Fruit fly (Drosophila melanogaster) whole organism, adult: ENCODE data around the gene CG1113.

ENCODE experiments used
- CG11617 ChIP-seq: fragments of 200-800 bp; sonication (Bioruptor generic); optimal IDR thresholded peaks from 2 replicates; lab custom pipeline; 2017; ENCODE audit warnings: mild to moderate bottlenecking, missing biosample characterization, missing genetic modification reagents, missing genetic modification characterization
- CG12768 ChIP-seq: fragments of 200-800 bp; sonication (Bioruptor generic); optimal IDR thresholded peaks from 2 replicates; lab custom pipeline; 2017; ENCODE audit warnings: missing biosample characterization, missing genetic modification characterization, mild to moderate bottlenecking, moderate library complexity, missing genetic modification reagents
- CG14711 ChIP-seq: fragments of 200-800 bp; sonication (Bioruptor generic); optimal IDR thresholded peaks from 2 replicates; lab custom pipeline; 2018; ENCODE audit warnings: missing biosample characterization, mild to moderate bottlenecking, missing genetic modification characterization, moderate library complexity
- CG1620 ChIP-seq: fragments of 200-800 bp; sonication (Bioruptor generic); optimal IDR thresholded peaks from 2 replicates; lab custom pipeline; 2016; ENCODE audit warnings: missing biosample characterization, missing genetic modification characterization
- CG33017 ChIP-seq: fragments of 200-800 bp; sonication (Bioruptor generic); optimal IDR thresholded peaks from 2 replicates; lab custom pipeline; 2018; ENCODE audit warnings: missing biosample characterization, mild to moderate bottlenecking, missing genetic modification characterization, moderate library complexity
- CG5204 ChIP-seq: fragments of 200-800 bp; sonication (Bioruptor generic); optimal IDR thresholded peaks from 2 replicates; lab custom pipeline; 2016; ENCODE audit warnings: missing biosample characterization, missing genetic modification characterization
- CG7045 ChIP-seq: fragments of 200-800 bp; sonication (Bioruptor generic); optimal IDR thresholded peaks from 2 replicates; lab custom pipeline; 2017; ENCODE audit warnings: missing biosample characterization, mild to moderate bottlenecking, missing genetic modification characterization
- CG7101 ChIP-seq: fragments of 200-800 bp; sonication (Bioruptor generic); optimal IDR thresholded peaks from 2 replicates; lab custom pipeline; 2018; ENCODE audit warnings: missing biosample characterization, mild to moderate bottlenecking, missing genetic modification characterization, moderate library complexity
- Clk ChIP-seq: fragments of 200-800 bp; sonication (Bioruptor generic); optimal IDR thresholded peaks from 2 replicates; lab custom pipeline; 2017; ENCODE audit warnings: missing biosample characterization, missing genetic modification characterization
- Crg-1 ChIP-seq: fragments of 200-800 bp; sonication (Bioruptor generic); optimal IDR thresholded peaks from 2 replicates; lab custom pipeline; 2016; ENCODE audit warnings: missing biosample characterization, missing genetic modification characterization
- Hr96 ChIP-seq: fragments of 200-800 bp; sonication (Bioruptor generic); optimal IDR thresholded peaks from 2 replicates; lab custom pipeline; 2016; ENCODE audit warnings: missing biosample characterization, missing genetic modification characterization
- Mnt ChIP-seq: fragments of 200-800 bp; sonication (Bioruptor generic); optimal IDR thresholded peaks from 2 replicates; lab custom pipeline; 2016; ENCODE audit warnings: missing biosample characterization, mild to moderate bottlenecking, missing genetic modification characterization
- bab1 ChIP-seq: fragments of 200-800 bp; sonication (Bioruptor generic); optimal IDR thresholded peaks from 3 replicates; lab custom pipeline; 2019; ENCODE audit warnings: missing biosample characterization, mild to moderate bottlenecking, missing genetic modification characterization, moderate library complexity
- cic ChIP-seq: fragments of 200-800 bp; sonication (Bioruptor generic); optimal IDR thresholded peaks from 2 replicates; lab custom pipeline; 2017; ENCODE audit warnings: missing biosample characterization, mild to moderate bottlenecking, missing genetic modification characterization, moderate library complexity
- cnc ChIP-seq, 2 experiments: fragments of >200 bp; optimal IDR thresholded peaks; 2 replicates each; lab custom pipeline; 2017
- kay ChIP-seq: fragments of 200-800 bp; sonication (Bioruptor generic); peaks from one replicate; lab custom pipeline; 2016; ENCODE audit warnings: missing biosample characterization, missing genetic modification characterization, borderline replicate concordance
- ovo ChIP-seq: fragments of 200-800 bp; sonication (Bioruptor generic); optimal IDR thresholded peaks from 2 replicates; lab custom pipeline; 2016; ENCODE audit warnings: missing biosample characterization, missing genetic modification characterization
- pad ChIP-seq: fragments of 200-800 bp; sonication (Bioruptor generic); optimal IDR thresholded peaks from 3 replicates; lab custom pipeline; 2017; ENCODE audit warnings: missing biosample characterization, missing genetic modification characterization, mild to moderate bottlenecking, moderate library complexity, missing genetic modification reagents
- tj ChIP-seq: fragments of 200-800 bp; sonication (Bioruptor generic); optimal IDR thresholded peaks from 3 replicates; lab custom pipeline; 2017; ENCODE audit warnings: missing biosample characterization, mild to moderate bottlenecking, missing genetic modification characterization, moderate library complexity
- toe ChIP-seq: fragments of 200-800 bp; sonication (Bioruptor generic); optimal IDR thresholded peaks from 2 replicates; lab custom pipeline; 2016; ENCODE audit warnings: missing biosample characterization, missing genetic modification characterization

CG1113 gene

dm6 chr3R:5250530-5251242 is 2.3 kb upstream of the CG1113 start:
- TF ChIP-seq CG7045 (GFP tag; lab: Kevin White, UChicago) (peak; percentile 37), tj (peak; percentile 48), Mnt (GFP tag; lab: Kevin White, UChicago) (peak; percentile 12), CG11617 (no peak), Crg-1 (GFP tag; lab: Kevin White, UChicago) (no peak), ovo (GFP tag; lab: Kevin White, UChicago) (no peak), CG12768 (GFP tag; lab: Kevin White, UChicago) (peak; percentile 62), CG7101 (peak; percentile 35), cic (peak; percentile 61)

dm6 chr3R:5251243-5251865 is 1.6 kb upstream of the CG1113 start, which contains the start of gene CtsF:
Gene CtsF (minus strand): TSS chr3R:5251745.
- no peak for TF ChIP-seq kay (GFP tag; lab: Kevin White, UChicago)
- peak; percentile 56 for TF ChIP-seq ovo (GFP tag; lab: Kevin White, UChicago)
- TF ChIP-seq CG7101: peak; percentile 13
- TF ChIP-seq CG5204 (GFP tag; lab: Kevin White, UChicago): no peak
- peak; percentile 34 for TF ChIP-seq CG1620 (GFP tag; lab: Kevin White, UChicago)
- no peak for TF ChIP-seq toe (GFP tag; lab: Kevin White, UChicago)
- TF ChIP-seq Mnt (GFP tag; lab: Kevin White, UChicago): peak; percentile 73
- TF ChIP-seq Clk (GFP tag; lab: Kevin White, UChicago): no peak
- peak; percentile 48 for TF ChIP-seq CG33017 (tag; lab: Kevin White, UChicago)
- TF ChIP-seq pad (GFP tag; lab: Kevin White, UChicago): peak; percentile 76
- TF ChIP-seq CG12768 (GFP tag; lab: Kevin White, UChicago): peak; percentile 16
- TF ChIP-seq CG7045 (GFP tag; lab: Kevin White, UChicago): peak; percentile 8
- TF ChIP-seq cnc (optimal IDR thresholded peaks at IDR 0.05; lab: Kevin White, UChicago): no peak
- TF ChIP-seq Hr96 (GFP tag; lab: Kevin White, UChicago): no peak
- TF ChIP-seq CG14711 (tag; lab: Kevin White, UChicago): no peak
- peak; percentile 82 for TF ChIP-seq bab1 (GFP tag; lab: Kevin White, UChicago)
- peak; percentile 46 for TF ChIP-seq CG11617
- TF ChIP-seq tj: peak; percentile 52
- TF ChIP-seq Crg-1 (GFP tag; lab: Kevin White, UChicago): no peak
- peak; percentile 75 for TF ChIP-seq cic

- TF ChIP-seq Mnt (GFP tag; lab: Kevin White, UChicago) (peak; percentile 67), bab1 (GFP tag; lab: Kevin White, UChicago) (no peak), Crg-1 (GFP tag; lab: Kevin White, UChicago) (peak; percentile 70), Hr96 (GFP tag; lab: Kevin White, UChicago) (peak; percentile 75), pad (GFP tag; lab: Kevin White, UChicago) (peak; percentile 57), kay (GFP tag; lab: Kevin White, UChicago) (peak; percentile 56), CG14711 (tag; lab: Kevin White, UChicago) (peak; percentile 49), toe (GFP tag; lab: Kevin White, UChicago) (peak; percentile 82), ovo (GFP tag; lab: Kevin White, UChicago) (peak; percentile 75), CG7101 (peak; percentile 70), CG33017 (tag; lab: Kevin White, UChicago) (peak; percentile 79), tj (peak; percentile 93), CG5204 (GFP tag; lab: Kevin White, UChicago) (no peak), cic (peak; percentile 33), Clk (GFP tag; lab: Kevin White, UChicago) (peak; percentile 61), cnc (optimal IDR thresholded peaks at IDR 0.05; lab: Kevin White, UChicago) (no peak), CG11617 (peak; percentile 79), CG12768 (GFP tag; lab: Kevin White, UChicago) (peak; percentile 71), CG1620 (GFP tag; lab: Kevin White, UChicago) (peak; percentile 61), CG7045 (GFP tag; lab: Kevin White, UChicago) (peak; percentile 74)
Observed at dm6 chr3R:5256462-5257146, 3.7 kb downstream of the CG1113 start, which contains the start of the genes Enoph and Hph. Gene Enoph (minus strand): TSS chr3R:5256681. Gene Hph (plus strand): TSS chr3R:5257037.

dm6 chr3R:5257147-5257487 is 4.2 kb downstream of the CG1113 start:
- TF ChIP-seq CG12768 (GFP tag; lab: Kevin White, UChicago): no peak
- no peak for TF ChIP-seq CG1620 (GFP tag; lab: Kevin White, UChicago)
- TF ChIP-seq tj: peak; percentile 85

DNA sequence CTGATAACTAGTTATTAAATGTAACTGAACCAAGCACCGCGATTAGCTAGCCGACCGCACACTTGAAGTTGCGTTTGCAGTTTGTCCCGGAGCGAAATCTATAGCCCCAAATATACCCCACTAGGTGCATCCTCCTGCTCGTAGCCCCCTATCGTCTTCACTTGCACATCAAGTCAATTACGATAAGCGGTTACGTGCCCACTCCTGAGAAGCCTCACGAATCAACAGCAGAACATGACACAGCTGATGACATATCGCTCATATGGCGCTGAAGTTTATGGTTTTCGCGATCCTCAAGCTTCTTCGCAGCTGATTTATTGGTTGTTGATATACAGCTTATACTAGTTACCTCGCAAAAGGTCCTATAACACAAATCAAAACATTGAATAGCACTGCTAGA is 8.3 kb downstream of the CG1113 start:
- TF ChIP-seq CG1620 (GFP tag; lab: Kevin White, UChicago): no peak
- TF ChIP-seq Hr96 (GFP tag; lab: Kevin White, UChicago): no peak
- TF ChIP-seq cic: peak; percentile 56
- no peak for TF ChIP-seq CG7101
- TF ChIP-seq CG14711 (tag; lab: Kevin White, UChicago): no peak
- TF ChIP-seq CG11617: no peak
- no peak for TF ChIP-seq pad (GFP tag; lab: Kevin White, UChicago)
- TF ChIP-seq CG7045 (GFP tag; lab: Kevin White, UChicago): no peak
- TF ChIP-seq bab1 (GFP tag; lab: Kevin White, UChicago): no peak
- peak; percentile 29 for TF ChIP-seq CG12768 (GFP tag; lab: Kevin White, UChicago)
- TF ChIP-seq CG33017 (tag; lab: Kevin White, UChicago): peak; percentile 30
- TF ChIP-seq Crg-1 (GFP tag; lab: Kevin White, UChicago): no peak
- no peak for TF ChIP-seq ovo (GFP tag; lab: Kevin White, UChicago)
